Worm (Caenorhabditis elegans) whole organism, young adult: ENCODE results near the gene lgc-21.
A peak's percentile ranks its signal among the peaks of the same experiment; 100 is the strongest.

Source experiments
- B0336.3 ChIP-seq: fragments of 200-800 bp; sonication (Bioruptor generic); IDR thresholded peaks from 2 replicates; pipeline ENCODE4 v1.3.6; 2022; ENCODE audit warnings: missing genetic modification characterization, missing compliant biosample characterization
- C06A6.2 ChIP-seq: fragments of 200-800 bp; sonication (Bioruptor generic); conservative IDR thresholded peaks from 2 replicates; pipeline ENCODE4 v1.3.6; 2022; ENCODE audit warnings: missing genetic modification characterization, missing compliant biosample characterization
- C17E4.6 ChIP-seq: fragments of 200-800 bp; sonication (Bioruptor generic); IDR thresholded peaks from 2 replicates; pipeline ENCODE4 v1.3.6; 2022; ENCODE audit warnings: missing genetic modification reagents, missing genetic modification characterization, missing compliant biosample characterization
- F10E7.11 ChIP-seq: sonication (generic microtip); optimal IDR thresholded peaks from 2 replicates; lab custom pipeline; 2017; ENCODE audit warnings: mild to moderate bottlenecking, missing genetic modification characterization, moderate library complexity, missing compliant biosample characterization
- F22D6.2 ChIP-seq: sonication (generic microtip); optimal IDR thresholded peaks from 2 replicates; lab custom pipeline; 2016; ENCODE audit warnings: mild to moderate bottlenecking, missing genetic modification characterization, missing compliant biosample characterization
- F52B5.7 ChIP-seq: sonication (generic microtip); optimal IDR thresholded peaks from 2 replicates; lab custom pipeline; 2016; ENCODE audit warnings: mild to moderate bottlenecking, missing genetic modification characterization, missing compliant biosample characterization
- F57A8.1 ChIP-seq: fragments of 200-800 bp; sonication (Bioruptor generic); optimal IDR thresholded peaks from 2 replicates; lab custom pipeline; 2018; ENCODE audit warnings: mild to moderate bottlenecking, missing genetic modification characterization, moderate library complexity, missing compliant biosample characterization
- K12H6.12 ChIP-seq: fragments of 200-800 bp; sonication (Bioruptor generic); optimal IDR thresholded peaks from 2 replicates; lab custom pipeline; 2018; ENCODE audit warnings: mild to moderate bottlenecking, missing genetic modification characterization, missing compliant biosample characterization
- Y53G8AR.9 ChIP-seq: fragments of 200-800 bp; sonication (Bioruptor generic); conservative IDR thresholded peaks from 2 replicates; pipeline ENCODE4 v1.3.6; 2022; ENCODE audit warnings: missing genetic modification reagents, missing genetic modification characterization, missing compliant biosample characterization
- akir-1 ChIP-seq: fragments of 200-800 bp; sonication (Bioruptor generic); optimal IDR thresholded peaks from 2 replicates; lab custom pipeline; 2018; ENCODE audit warnings: mild to moderate bottlenecking, missing genetic modification characterization, moderate library complexity, missing compliant biosample characterization
- ama-1 ChIP-seq, 3 experiments: fragments of 150-350 bp in 1 of 3; sonication (generic microtip) in 2 of 3; optimal IDR thresholded peaks; 2 replicates each; lab custom pipeline; 2014 to 2018; ENCODE audit warnings: missing biosample characterization in 2 of 3, missing genetic modification characterization in 2 of 3, missing genetic modification reagents in 2 of 3
- atf-7 ChIP-seq: sonication (generic microtip); optimal IDR thresholded peaks from 2 replicates; lab custom pipeline; 2017; ENCODE audit warnings: mild to moderate bottlenecking, missing genetic modification characterization, missing compliant biosample characterization
- attf-5 ChIP-seq: fragments of 200-800 bp; sonication (Bioruptor generic); optimal IDR thresholded peaks from 2 replicates; lab custom pipeline; 2018; ENCODE audit warnings: mild to moderate bottlenecking, missing genetic modification characterization, missing compliant biosample characterization
- attf-6 ChIP-seq: fragments of 200-800 bp; sonication (Bioruptor generic); IDR thresholded peaks from 2 replicates; pipeline ENCODE4 v1.3.6; 2022; ENCODE audit warnings: missing genetic modification reagents, missing genetic modification characterization, missing compliant biosample characterization
- bed-2 ChIP-seq: fragments of 200-800 bp; sonication (Bioruptor generic); IDR thresholded peaks from 2 replicates; pipeline ENCODE4 v1.3.6; 2022; ENCODE audit warnings: missing genetic modification reagents, missing genetic modification characterization, missing compliant biosample characterization
- cebp-1 ChIP-seq, 2 experiments: fragments of 200-800 bp in 1 of 2; sonication (Bioruptor generic) in 1 of 2; sonication (generic microtip) in 1 of 2; IDR thresholded peaks in 1 of 2; optimal IDR thresholded peaks in 1 of 2; 2 replicates each; pipeline versions ENCODE4 v1.3.6 to Lab custom; 2017 to 2022; ENCODE audit warnings: missing compliant biosample characterization in 2 of 2, missing genetic modification characterization in 2 of 2, mild to moderate bottlenecking in 1 of 2, missing genetic modification reagents in 1 of 2, moderate library complexity in 1 of 2
- cebp-2 ChIP-seq: fragments of 200-800 bp; sonication (Bioruptor generic); IDR thresholded peaks from 2 replicates; pipeline ENCODE4 v1.3.6; 2022; ENCODE audit warnings: missing genetic modification characterization, missing compliant biosample characterization
- ceh-27 ChIP-seq: fragments of 200-800 bp; sonication (Bioruptor generic); optimal IDR thresholded peaks from 2 replicates; lab custom pipeline; 2018; ENCODE audit warnings: mild to moderate bottlenecking, missing genetic modification characterization, moderate library complexity, missing compliant biosample characterization
- ceh-40 ChIP-seq: fragments of 200-800 bp; sonication (Bioruptor generic); IDR thresholded peaks from 2 replicates; pipeline ENCODE4 v1.3.6; 2022; ENCODE audit warnings: missing genetic modification characterization, missing compliant biosample characterization
- dox-1 ChIP-seq: fragments of 200-800 bp; sonication (Bioruptor generic); IDR thresholded peaks from 2 replicates; pipeline ENCODE4 v1.3.6; 2022; ENCODE audit warnings: missing genetic modification reagents, missing genetic modification characterization, missing compliant biosample characterization
- egl-18 ChIP-seq: fragments of 200-800 bp; sonication (Bioruptor generic); IDR thresholded peaks from 2 replicates; pipeline ENCODE4 v1.3.6; 2022; ENCODE audit warnings: missing genetic modification reagents, missing genetic modification characterization, missing compliant biosample characterization
- hmg-1.2 ChIP-seq: fragments of 200-800 bp; sonication (Bioruptor generic); IDR thresholded peaks from 2 replicates; pipeline ENCODE4 v1.3.6; 2022; ENCODE audit warnings: missing genetic modification reagents, missing genetic modification characterization, missing compliant biosample characterization
- hsf-1 ChIP-seq: fragments of 200-800 bp; sonication (Bioruptor generic); IDR thresholded peaks from 2 replicates; pipeline ENCODE4 v1.3.6; 2022; ENCODE audit warnings: missing genetic modification reagents, missing genetic modification characterization, missing compliant biosample characterization
- lag-1 ChIP-seq: fragments of 200-800 bp; sonication (Bioruptor generic); IDR thresholded peaks from 2 replicates; pipeline ENCODE4 v1.3.6; 2022; ENCODE audit warnings: missing genetic modification reagents, missing genetic modification characterization, missing compliant biosample characterization
- let-607 ChIP-seq, 2 experiments: fragments of 200-800 bp in 1 of 2; sonication (Bioruptor generic) in 1 of 2; sonication (generic microtip) in 1 of 2; optimal IDR thresholded peaks; 2 replicates each; lab custom pipeline; 2016 to 2018; ENCODE audit warnings: mild to moderate bottlenecking in 2 of 2, missing compliant biosample characterization in 2 of 2, missing genetic modification characterization in 2 of 2, moderate library complexity in 2 of 2, missing genotype in 1 of 2
- lsy-27 ChIP-seq: sonication (generic microtip); optimal IDR thresholded peaks from 2 replicates; lab custom pipeline; 2017; ENCODE audit warnings: missing genetic modification characterization, mild to moderate bottlenecking, missing compliant biosample characterization, antibody characterized with exemption, missing genotype, borderline replicate concordance; ENCODE audit not compliant: insufficient read depth
- madf-8 ChIP-seq: fragments of 200-800 bp; sonication (Bioruptor generic); conservative IDR thresholded peaks from 2 replicates; pipeline ENCODE4 v1.3.6; 2022; ENCODE audit warnings: missing genetic modification reagents, missing genetic modification characterization, missing compliant biosample characterization
- nfya-2 ChIP-seq: fragments of 200-800 bp; sonication (Bioruptor generic); IDR thresholded peaks from 2 replicates; pipeline ENCODE4 v1.3.6; 2022; ENCODE audit warnings: missing genetic modification reagents, missing genetic modification characterization, missing compliant biosample characterization
- nfyb-1 ChIP-seq: fragments of 200-800 bp; sonication (Bioruptor generic); IDR thresholded peaks from 2 replicates; pipeline ENCODE4 v1.3.6; 2022; ENCODE audit warnings: missing genetic modification reagents, missing genetic modification characterization, missing compliant biosample characterization
- nhr-27 ChIP-seq: fragments of 200-800 bp; sonication (Bioruptor generic); optimal IDR thresholded peaks from 2 replicates; lab custom pipeline; 2018; ENCODE audit warnings: mild to moderate bottlenecking, missing genetic modification characterization, moderate library complexity, missing compliant biosample characterization
- nhr-80 ChIP-seq: sonication (generic microtip); optimal IDR thresholded peaks from 2 replicates; lab custom pipeline; 2016; ENCODE audit warnings: missing genetic modification characterization, missing compliant biosample characterization
- rpc-1 ChIP-seq, 2 experiments: fragments of 150-350 bp in 1 of 2; sonication (generic microtip) in 1 of 2; optimal IDR thresholded peaks; 2 replicates each; lab custom pipeline; 2014 to 2018; ENCODE audit warnings: missing biosample characterization in 1 of 2, missing genetic modification characterization in 1 of 2, missing genetic modification reagents in 1 of 2, missing genotype in 1 of 2
- snpc-3.4 ChIP-seq: sonication (generic microtip); optimal IDR thresholded peaks from 2 replicates; lab custom pipeline; 2017; ENCODE audit warnings: missing genetic modification characterization, mild to moderate bottlenecking, missing compliant biosample characterization, antibody characterized with exemption, moderate library complexity, missing genotype, missing genetic modification reagents
- snpc-4 ChIP-seq, 5 experiments: fragments of 150-350 bp in 1 of 5; sonication (generic microtip) in 4 of 5; optimal IDR thresholded peaks; 2 replicates each; lab custom pipeline; 2014 to 2018; ENCODE audit warnings: missing genetic modification characterization in 5 of 5, missing biosample characterization in 3 of 5, antibody characterized with exemption in 2 of 5, mild to moderate bottlenecking in 2 of 5, missing compliant biosample characterization in 2 of 5, missing genotype in 2 of 5, moderate library complexity in 2 of 5, missing genetic modification reagents in 1 of 5
- somi-1 ChIP-seq: fragments of 200-800 bp; sonication (Bioruptor generic); optimal IDR thresholded peaks from 2 replicates; lab custom pipeline; 2018; ENCODE audit warnings: mild to moderate bottlenecking, missing genetic modification characterization, missing compliant biosample characterization
- tbp1 ChIP-seq: fragments of 200-800 bp; sonication (Bioruptor generic); optimal IDR thresholded peaks from 2 replicates; lab custom pipeline; 2018; ENCODE audit warnings: mild to moderate bottlenecking, missing genetic modification characterization, missing compliant biosample characterization
- unc-62 ChIP-seq: fragments of 150-350 bp; optimal IDR thresholded peaks from 2 replicates; lab custom pipeline; 2014; ENCODE audit warnings: missing biosample characterization, missing genetic modification reagents, missing genetic modification characterization
- zfh-2 ChIP-seq: fragments of 200-800 bp; sonication (Bioruptor generic); conservative IDR thresholded peaks from 2 replicates; pipeline ENCODE4 v1.3.6; 2022; ENCODE audit warnings: missing genetic modification reagents, missing genetic modification characterization, missing compliant biosample characterization
- ztf-22 ChIP-seq: fragments of 200-800 bp; sonication (Bioruptor generic); optimal IDR thresholded peaks from 2 replicates; lab custom pipeline; 2018; ENCODE audit warnings: mild to moderate bottlenecking, missing genetic modification characterization, moderate library complexity, missing compliant biosample characterization
- ztf-25 ChIP-seq: fragments of 200-800 bp; sonication (Bioruptor generic); IDR thresholded peaks from 2 replicates; pipeline ENCODE4 v1.3.6; 2022; ENCODE audit warnings: missing genetic modification reagents, missing genetic modification characterization, missing compliant biosample characterization
- ztf-3 ChIP-seq: fragments of 200-800 bp; sonication (Bioruptor generic); optimal IDR thresholded peaks from 2 replicates; lab custom pipeline; 2018; ENCODE audit warnings: mild to moderate bottlenecking, missing genetic modification characterization, missing compliant biosample characterization

Gene lgc-21

DNA sequence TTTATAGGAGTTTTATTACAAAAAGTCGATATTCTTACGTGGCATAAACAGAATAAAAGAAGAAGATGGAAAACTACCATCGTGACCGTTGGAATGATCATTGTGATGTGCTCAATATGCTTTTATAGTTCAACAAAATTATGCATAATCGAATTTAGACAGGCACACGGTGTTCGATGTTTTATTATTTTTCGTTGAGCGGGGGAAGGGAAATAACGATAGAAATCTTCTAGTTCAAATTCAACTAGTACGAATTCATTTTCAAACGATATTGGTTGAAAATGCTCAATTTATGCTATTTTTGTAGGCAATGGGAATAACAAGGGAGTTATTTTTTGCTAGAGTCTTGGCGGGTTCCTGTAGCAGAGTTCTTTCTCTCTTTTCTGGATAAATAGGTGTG lies 10.8 kb upstream of the lgc-21 start, which contains the start of gene C33G3.5 (continued):
- TF ChIP-seq ceh-40, result no peak
- TF ChIP-seq, all 124 proteins: peak for 0

- peak; percentile 3 for TF ChIP-seq attf-5 (GFP tag; lab: Kevin White, UChicago)
- TF ChIP-seq ztf-25 (GFP tag; lab: Robert Waterston, UW), result no peak
- no peak for TF ChIP-seq snpc-4 (GFP tag; optimal IDR thresholded peaks at IDR 0.05; lab: Kevin White, UChicago)
- TF ChIP-seq snpc-4 (tag; optimal IDR thresholded peaks at IDR 0.05; lab: Kevin White, UChicago), result peak in 1 of 4 experiments; percentile 57
- peak; percentile 56 for TF ChIP-seq dox-1
- no peak for TF ChIP-seq rpc-1 (optimal IDR thresholded peaks at IDR 0.05; lab: Kevin White, UChicago)
- TF ChIP-seq rpc-1 (tag; optimal IDR thresholded peaks at IDR 0.05; lab: Kevin White, UChicago), result no peak
- no peak for TF ChIP-seq ama-1 (optimal IDR thresholded peaks at IDR 0.05; lab: Kevin White, UChicago)
- TF ChIP-seq ama-1 (GFP tag; optimal IDR thresholded peaks at IDR 0.05; lab: Kevin White, UChicago), result no peak
- peak; percentile 71 for TF ChIP-seq ztf-22 (GFP tag; lab: Kevin White, UChicago)
- TF ChIP-seq lsy-27 (tag; lab: Kevin White, UChicago), result no peak
- 0 out of 2 replicates have a peak, but pooled peaks have one; percentile 34 for TF ChIP-seq Y53G8AR.9 (GFP tag; lab: Robert Waterston, UW)
- no peak for TF ChIP-seq cebp-1 (GFP tag; IDR thresholded peaks at IDR 0.05; lab: Robert Waterston, UW)
- TF ChIP-seq cebp-1 (tag; optimal IDR thresholded peaks at IDR 0.05; lab: Kevin White, UChicago), result no peak
- TF ChIP-seq C17E4.6 (GFP tag; lab: Robert Waterston, UW), result no peak
- peak; percentile 39 for TF ChIP-seq atf-7 (tag; lab: Kevin White, UChicago)
- TF ChIP-seq akir-1, result no peak
- TF ChIP-seq nhr-80 (tag; lab: Kevin White, UChicago), result peak; percentile 96
- TF ChIP-seq let-607 (tag; optimal IDR thresholded peaks at IDR 0.05; lab: Kevin White, UChicago), result peak; percentile 53 to 58
- peak; percentile 70; the same call in 1 of the 2 replicates for TF ChIP-seq nfyb-1 (GFP tag; lab: Robert Waterston, UW)
- TF ChIP-seq unc-62, result peak; percentile 50
- peak; percentile 38 for TF ChIP-seq tbp1
- TF ChIP-seq F52B5.7 (tag; lab: Kevin White, UChicago), result no peak
- TF ChIP-seq egl-18 (GFP tag; lab: Robert Waterston, UW), result no peak
These were observed 3.2 kb upstream of the lgc-21 start, which contains the start of gene C33G3.4 for ce11 chrX:14070950-14071349. Gene C33G3.4 (plus strand): TSS chrX:14071162.

- TF ChIP-seq cebp-2 (GFP tag; lab: Robert Waterston, UW) (no peak), attf-6 (no peak), F57A8.1 (no peak), B0336.3 (GFP tag; lab: Robert Waterston, UW) (no peak), zfh-2 (no peak), ztf-3 (GFP tag; lab: Kevin White, UChicago) (no peak), madf-8 (GFP tag; lab: Robert Waterston, UW) (no peak), nhr-27 (tag; lab: Kevin White, UChicago) (no peak), akir-1 (no peak), ztf-22 (GFP tag; lab: Kevin White, UChicago) (no peak)
These were observed 1.7 kb upstream of the lgc-21 start for ce11 chrX:14069528-14069927.

ce11 chrX:14063830-14064229 lies 4.0 kb downstream of the lgc-21 start:
- TF ChIP-seq K12H6.12, result peak; percentile 90
- no peak for TF ChIP-seq madf-8 (GFP tag; lab: Robert Waterston, UW)
- peak; percentile 84 for TF ChIP-seq ceh-27 (GFP tag; lab: Kevin White, UChicago)
- no peak for TF ChIP-seq nfya-2 (GFP tag; lab: Robert Waterston, UW)
- TF ChIP-seq hsf-1 (GFP tag; lab: Robert Waterston, UW), result peak; percentile 46; the same call in 1 of the 2 replicates
- TF ChIP-seq snpc-3.4, result peak; percentile 89
- peak; percentile 90 for TF ChIP-seq atf-7 (tag; lab: Kevin White, UChicago)
- TF ChIP-seq F22D6.2 (tag; lab: Kevin White, UChicago), result peak; percentile 61
- peak; percentile 79 for TF ChIP-seq C06A6.2
- TF ChIP-seq hmg-1.2 (GFP tag; lab: Robert Waterston, UW), result peak; percentile 91
- TF ChIP-seq lag-1 (GFP tag; lab: Robert Waterston, UW), result peak; percentile 42; the same call in 1 of the 2 replicates
- TF ChIP-seq akir-1, result no peak
- peak; percentile 75 for TF ChIP-seq F10E7.11 (tag; lab: Kevin White, UChicago)
- TF ChIP-seq bed-2 (GFP tag; lab: Robert Waterston, UW), result peak; percentile 77
- peak; percentile 72 for TF ChIP-seq B0336.3 (GFP tag; lab: Robert Waterston, UW)
- peak; percentile 90 for TF ChIP-seq somi-1 (GFP tag; lab: Kevin White, UChicago)
